Fruit fly (Drosophila melanogaster): Measurements from ENCODE around the gene HP1e.

Gene HP1e

dm6 chr3R:9340425-9341188 is 19.0 kb downstream of the HP1e start (continued):
- TF ChIP-seq Met (GFP tag; optimal IDR thresholded peaks at IDR 0.05) (peak; percentile 79), CG8632 (GFP tag; optimal IDR thresholded peaks at IDR 0.05) (peak; percentile 86), Ets21C (GFP tag; optimal IDR thresholded peaks at IDR 0.05) (peak; percentile 68), CG15336 (GFP tag; IDR thresholded peaks at IDR 0.05) (peak; percentile 72), eg (GFP tag; IDR thresholded peaks at IDR 0.05) (peak; percentile 71; the same call in 2 of the 3 replicates), CG34406 (GFP tag; optimal IDR thresholded peaks at IDR 0.05) (peak; percentile 89), Lpt (GFP tag; optimal IDR thresholded peaks at IDR 0.05) (peak; percentile 73), Gug (GFP tag; IDR thresholded peaks at IDR 0.05) (peak; percentile 60), CG9139 (GFP tag; optimal IDR thresholded peaks at IDR 0.05) (peak; percentile 79), CG11294 (GFP tag; IDR thresholded peaks at IDR 0.05) (peak; percentile 72)

dm6 chr3R:9341189-9342012 is 19.8 kb downstream of the HP1e start:
- TF ChIP-seq Ets21C (GFP tag; optimal IDR thresholded peaks at IDR 0.05) = peak; percentile 54
- TF ChIP-seq eg (GFP tag; IDR thresholded peaks at IDR 0.05) = peak; percentile 60
- peak; percentile 88 for TF ChIP-seq Sox102F (GFP tag; optimal IDR thresholded peaks at IDR 0.05)
- TF ChIP-seq ss (GFP tag; optimal IDR thresholded peaks at IDR 0.05) = peak; percentile 84 to 89
- peak; percentile 88 for TF ChIP-seq Met (GFP tag; optimal IDR thresholded peaks at IDR 0.05)
- peak; percentile 72 for TF ChIP-seq CG10631 (GFP tag; optimal IDR thresholded peaks at IDR 0.05)
- TF ChIP-seq CG6808 (GFP tag; optimal IDR thresholded peaks at IDR 0.05) = peak; percentile 84
- peak; percentile 73 for TF ChIP-seq CG31627 (GFP tag; optimal IDR thresholded peaks at IDR 0.05)
- peak; percentile 84 for TF ChIP-seq Ets96B (tag; optimal IDR thresholded peaks at IDR 0.05)
- peak; percentile 81 for TF ChIP-seq CG15336 (GFP tag; IDR thresholded peaks at IDR 0.05)
- TF ChIP-seq CG16779 (tag; optimal IDR thresholded peaks at IDR 0.05) = peak; percentile 45
- peak; percentile 75 for TF ChIP-seq net (GFP tag; optimal IDR thresholded peaks at IDR 0.05)
- peak; percentile 83 for TF ChIP-seq topi (GFP tag; optimal IDR thresholded peaks at IDR 0.05)
- TF ChIP-seq Gug (GFP tag; IDR thresholded peaks at IDR 0.05) = peak; percentile 53; the same call in 1 of the 2 replicates
- TF ChIP-seq Blimp-1 (GFP tag; optimal IDR thresholded peaks at IDR 0.05) = peak; percentile 75
- peak; percentile 69 for TF ChIP-seq CG7368 (GFP tag; optimal IDR thresholded peaks at IDR 0.05)
- TF ChIP-seq Hr4 (GFP tag; optimal IDR thresholded peaks at IDR 0.05) = peak; percentile 85
- peak; percentile 91 for TF ChIP-seq svp (GFP tag)
- peak; percentile 75 for TF ChIP-seq cyc (GFP tag; optimal IDR thresholded peaks at IDR 0.05)
- peak; percentile 33 for TF ChIP-seq dac (GFP tag; optimal IDR thresholded peaks at IDR 0.05)
- TF ChIP-seq spab (GFP tag; optimal IDR thresholded peaks at IDR 0.05) = peak; percentile 68
- peak; percentile 81 for TF ChIP-seq CG34406 (GFP tag; optimal IDR thresholded peaks at IDR 0.05)
- TF ChIP-seq CG11762 (GFP tag; optimal IDR thresholded peaks at IDR 0.05; ENCODE audit: insufficient read depth) = peak; percentile 68
- TF ChIP-seq Eip78C (GFP tag) = peak; percentile 97
- peak; percentile 89 for TF ChIP-seq esn (GFP tag; optimal IDR thresholded peaks at IDR 0.05)
- peak; percentile 81 for TF ChIP-seq acj6 (GFP tag; optimal IDR thresholded peaks at IDR 0.05)
- TF ChIP-seq Sox14 (GFP tag; optimal IDR thresholded peaks at IDR 0.05) = peak; percentile 80
- peak; percentile 56 to 76 for TF ChIP-seq salr (GFP tag; optimal IDR thresholded peaks at IDR 0.05)
- peak; percentile 73 for TF ChIP-seq CG6276 (GFP tag; optimal IDR thresholded peaks at IDR 0.05)
- peak; percentile 86 for TF ChIP-seq lz (GFP tag; optimal IDR thresholded peaks at IDR 0.05)
- peak; percentile 85 for TF ChIP-seq CG32006 (GFP tag; optimal IDR thresholded peaks at IDR 0.05)
- TF ChIP-seq fd85E (GFP tag; optimal IDR thresholded peaks at IDR 0.05) = peak; percentile 24
- peak; percentile 80 for TF ChIP-seq OdsH (GFP tag; optimal IDR thresholded peaks at IDR 0.05)
- peak; percentile 67 for TF ChIP-seq CG8632 (GFP tag; optimal IDR thresholded peaks at IDR 0.05)
- peak; percentile 94 for TF ChIP-seq Eip93F (GFP tag; optimal IDR thresholded peaks at IDR 0.05)
- TF ChIP-seq Hr38 (GFP tag; optimal IDR thresholded peaks at IDR 0.05) = no peak
- TF ChIP-seq Hr39 (GFP tag; optimal IDR thresholded peaks at IDR 0.05) = peak; percentile 58
- peak; percentile 79; the same call in 2 of the 3 replicates for TF ChIP-seq CG8119 (GFP tag; IDR thresholded peaks at IDR 0.05)
- peak; percentile 67 for TF ChIP-seq fd59A (GFP tag; optimal IDR thresholded peaks at IDR 0.05)
- peak; percentile 62 for TF ChIP-seq Lpt (GFP tag; optimal IDR thresholded peaks at IDR 0.05)
- TF ChIP-seq CG10669 (GFP tag; optimal IDR thresholded peaks at IDR 0.05) = peak; percentile 82
- TF ChIP-seq CG1621 (tag; optimal IDR thresholded peaks at IDR 0.05) = peak; percentile 67
- TF ChIP-seq CG3919 (GFP tag; optimal IDR thresholded peaks at IDR 0.05) = peak; percentile 81
